Fruit fly (Drosophila melanogaster): ENCODE data around the gene CG44406.

DNA sequence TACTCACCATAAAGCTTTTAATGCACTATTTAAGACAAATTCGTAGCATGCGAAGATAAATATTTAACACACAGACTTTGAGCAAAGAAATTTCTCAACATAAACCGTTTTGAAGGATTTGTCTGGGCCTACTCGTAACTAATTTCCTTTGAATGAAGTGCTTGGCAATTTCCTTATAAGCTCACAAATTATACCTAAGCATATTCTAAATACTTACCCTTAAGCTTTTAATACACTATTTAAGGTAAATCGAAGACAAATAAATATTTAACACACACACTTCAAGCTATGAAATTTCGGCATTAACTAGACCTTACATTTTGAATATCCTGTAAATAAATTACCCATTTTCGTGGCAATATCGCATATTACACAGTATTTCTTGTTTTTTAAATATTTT, 32.5 kb upstream of the CG44406 start, which contains the start of gene CG6304:
- TF ChIP-seq Myc (optimal IDR thresholded peaks at IDR 0.05): no peak
- no peak for TF ChIP-seq insv (optimal IDR thresholded peaks at IDR 0.05)
- TF ChIP-seq Sin3A (optimal IDR thresholded peaks at IDR 0.05): no peak
- no peak for TF ChIP-seq h (optimal IDR thresholded peaks at IDR 0.05)
- TF ChIP-seq ttk (optimal IDR thresholded peaks at IDR 0.05): no peak

All from Kc167 (cell line).